Worm (Caenorhabditis elegans): ENCODE data around the gene AH9.1.
A peak's percentile ranks its signal among the peaks of the same experiment; 100 is the strongest.

The AH9.1 gene

ce11 chrX:2246908-2247307 lies at the start of gene AH9.1:
TSS of gene AH9.1 (minus strand) at chrX:2247008.
- no peak for TF ChIP-seq hmbx-1 (tag; optimal IDR thresholded peaks at IDR 0.05)
- no peak for TF ChIP-seq pes-1 (GFP tag; IDR thresholded peaks at IDR 0.05)
- no peak for TF ChIP-seq hnd-1 (tag; optimal IDR thresholded peaks at IDR 0.05)
- no peak for TF ChIP-seq ama-1 (optimal IDR thresholded peaks at IDR 0.05)
- TF ChIP-seq tbx-37 (GFP tag; conservative IDR thresholded peaks at IDR 0.05): no peak
- TF ChIP-seq tbx-11 (GFP tag; IDR thresholded peaks at IDR 0.05): no peak
- TF ChIP-seq aly-1 (tag; optimal IDR thresholded peaks at IDR 0.05): no peak
- no peak for TF ChIP-seq ceh-36 (tag; optimal IDR thresholded peaks at IDR 0.05)
- no peak for TF ChIP-seq ets-7 (tag; optimal IDR thresholded peaks at IDR 0.05)
- no peak for TF ChIP-seq sea-1 (GFP tag; conservative IDR thresholded peaks at IDR 0.05)
- no peak for TF ChIP-seq tra-4 (tag; optimal IDR thresholded peaks at IDR 0.05)
- no peak for TF ChIP-seq ceh-13 (GFP tag; optimal IDR thresholded peaks at IDR 0.05)
- TF ChIP-seq F13C5.2 (tag; optimal IDR thresholded peaks at IDR 0.05): no peak
- no peak for TF ChIP-seq B0310.2 (tag; optimal IDR thresholded peaks at IDR 0.05)
- no peak for TF ChIP-seq hmg-4 (GFP tag; optimal IDR thresholded peaks at IDR 0.05)
- no peak for TF ChIP-seq flt-1 (GFP tag; IDR thresholded peaks at IDR 0.05)
- TF ChIP-seq scrt-1 (GFP tag; IDR thresholded peaks at IDR 0.05): no peak

DNA sequence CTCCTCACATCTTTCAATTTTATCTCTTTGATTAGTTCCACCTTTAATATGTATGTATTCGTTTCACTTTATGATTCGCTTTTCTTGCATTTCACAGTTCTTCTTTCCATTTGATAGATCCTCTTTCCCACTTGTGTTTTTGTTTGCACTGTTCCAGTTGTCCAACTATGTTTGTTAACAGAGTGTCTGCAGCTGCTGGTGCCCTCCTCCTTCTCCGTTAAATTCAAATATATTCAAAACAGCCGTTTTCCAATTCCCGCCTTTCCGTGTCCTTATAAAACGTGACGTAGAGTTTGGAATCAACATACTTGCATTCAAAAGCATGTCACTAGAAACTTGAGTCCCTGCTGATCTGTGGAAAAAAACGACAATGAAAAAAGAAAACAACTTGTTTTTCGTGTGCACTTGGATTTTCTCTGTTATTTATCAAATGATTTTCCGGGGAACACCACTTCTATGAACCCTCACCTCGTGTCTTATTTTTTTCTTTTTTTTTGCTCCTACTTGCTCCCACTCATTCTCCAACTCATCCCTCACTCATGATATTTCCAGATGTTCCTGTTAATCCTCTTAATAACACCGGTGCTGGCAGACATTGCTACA lies 47.5 kb upstream of the AH9.1 start, which contains the start of gene T10H10.2:
Gene T10H10.2 (plus strand): TSS at position 553 of the 603 bp plus-strand sequence.
- TF ChIP-seq flt-1 (GFP tag; IDR thresholded peaks at IDR 0.05) (no peak), tbx-11 (GFP tag; IDR thresholded peaks at IDR 0.05) (no peak), B0310.2 (tag; optimal IDR thresholded peaks at IDR 0.05) (no peak), tra-4 (tag; optimal IDR thresholded peaks at IDR 0.05) (no peak), ceh-13 (GFP tag; optimal IDR thresholded peaks at IDR 0.05) (no peak), hmg-4 (GFP tag; optimal IDR thresholded peaks at IDR 0.05) (no peak), scrt-1 (GFP tag; IDR thresholded peaks at IDR 0.05) (no peak), hnd-1 (tag; optimal IDR thresholded peaks at IDR 0.05) (no peak), sea-1 (GFP tag; conservative IDR thresholded peaks at IDR 0.05) (no peak)

- TF ChIP-seq F13C5.2 (tag; optimal IDR thresholded peaks at IDR 0.05): peak; percentile 9
- TF ChIP-seq ceh-13 (GFP tag; optimal IDR thresholded peaks at IDR 0.05): no peak
- TF ChIP-seq hmg-4 (GFP tag; optimal IDR thresholded peaks at IDR 0.05): peak; percentile 67
- TF ChIP-seq ets-7 (tag; optimal IDR thresholded peaks at IDR 0.05): no peak
These were observed 41.2 kb upstream of the AH9.1 start for ce11 chrX:2287977-2288387.

ce11 chrX:2287092-2287491 lies 40.3 kb upstream of the AH9.1 start, which contains the start of gene sav-1:
TSS of gene sav-1 (minus strand) at chrX:2287192.
- TF ChIP-seq aly-1 (tag; optimal IDR thresholded peaks at IDR 0.05) (no peak), tra-4 (tag; optimal IDR thresholded peaks at IDR 0.05) (no peak), ama-1 (optimal IDR thresholded peaks at IDR 0.05) (no peak), hnd-1 (tag; optimal IDR thresholded peaks at IDR 0.05) (no peak), tbx-37 (GFP tag; conservative IDR thresholded peaks at IDR 0.05) (no peak), hmbx-1 (tag; optimal IDR thresholded peaks at IDR 0.05) (no peak), scrt-1 (GFP tag; IDR thresholded peaks at IDR 0.05) (no peak), F13C5.2 (tag; optimal IDR thresholded peaks at IDR 0.05) (no peak), sea-1 (GFP tag; conservative IDR thresholded peaks at IDR 0.05) (no peak), pes-1 (GFP tag; IDR thresholded peaks at IDR 0.05) (no peak), flt-1 (GFP tag; IDR thresholded peaks at IDR 0.05) (no peak), hmg-4 (GFP tag; optimal IDR thresholded peaks at IDR 0.05) (no peak), ceh-36 (tag; optimal IDR thresholded peaks at IDR 0.05) (no peak), ceh-13 (GFP tag; optimal IDR thresholded peaks at IDR 0.05) (no peak), ets-7 (tag; optimal IDR thresholded peaks at IDR 0.05) (no peak)

DNA sequence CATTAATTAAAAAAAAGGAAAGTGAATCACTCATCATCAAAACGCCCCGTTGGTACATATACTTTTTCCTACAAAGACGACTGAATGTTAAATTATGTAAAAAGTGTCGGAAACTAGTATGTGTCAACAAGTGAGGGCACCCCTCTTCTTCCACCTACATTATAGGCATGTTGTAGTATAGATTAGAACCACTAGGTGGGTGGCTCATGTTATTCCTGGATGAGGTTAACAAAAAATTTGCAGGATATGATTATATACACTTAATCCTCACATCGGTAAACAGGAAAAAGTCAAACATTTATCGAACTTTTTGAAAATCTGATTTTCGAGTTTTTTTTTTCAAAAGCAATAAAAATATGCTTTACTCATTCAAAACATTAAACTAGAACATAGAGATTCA lies 29.2 kb upstream of the AH9.1 start:
- no peak for TF ChIP-seq ceh-36 (tag; optimal IDR thresholded peaks at IDR 0.05)
- no peak for TF ChIP-seq pes-1 (GFP tag; IDR thresholded peaks at IDR 0.05)
- no peak for TF ChIP-seq ceh-13 (GFP tag; optimal IDR thresholded peaks at IDR 0.05)
- TF ChIP-seq flt-1 (GFP tag; IDR thresholded peaks at IDR 0.05): no peak
- no peak for TF ChIP-seq tra-4 (tag; optimal IDR thresholded peaks at IDR 0.05)
- TF ChIP-seq aly-1 (tag; optimal IDR thresholded peaks at IDR 0.05): no peak

ce11 chrX:2274237-2274636 lies 27.4 kb upstream of the AH9.1 start, which contains the start of gene AH9.4:
TSS of gene AH9.4 (minus strand) at chrX:2274337.
- TF ChIP-seq ama-1 (optimal IDR thresholded peaks at IDR 0.05) (no peak), tra-4 (tag; optimal IDR thresholded peaks at IDR 0.05) (no peak), scrt-1 (GFP tag; IDR thresholded peaks at IDR 0.05) (no peak), tbx-37 (GFP tag; conservative IDR thresholded peaks at IDR 0.05) (no peak), aly-1 (tag; optimal IDR thresholded peaks at IDR 0.05) (no peak), ceh-13 (GFP tag; optimal IDR thresholded peaks at IDR 0.05) (no peak), tbx-11 (GFP tag; IDR thresholded peaks at IDR 0.05) (no peak), hnd-1 (tag; optimal IDR thresholded peaks at IDR 0.05) (no peak), hmbx-1 (tag; optimal IDR thresholded peaks at IDR 0.05) (no peak), ets-7 (tag; optimal IDR thresholded peaks at IDR 0.05) (no peak), ceh-36 (tag; optimal IDR thresholded peaks at IDR 0.05) (no peak), B0310.2 (tag; optimal IDR thresholded peaks at IDR 0.05) (no peak), F13C5.2 (tag; optimal IDR thresholded peaks at IDR 0.05) (no peak), sea-1 (GFP tag; conservative IDR thresholded peaks at IDR 0.05) (no peak), hmg-4 (GFP tag; optimal IDR thresholded peaks at IDR 0.05) (no peak), pes-1 (GFP tag; IDR thresholded peaks at IDR 0.05) (no peak), flt-1 (GFP tag; IDR thresholded peaks at IDR 0.05) (no peak)

- TF ChIP-seq B0310.2 (tag; optimal IDR thresholded peaks at IDR 0.05): no peak
- TF ChIP-seq hnd-1 (tag; optimal IDR thresholded peaks at IDR 0.05): no peak
- TF ChIP-seq aly-1 (tag; optimal IDR thresholded peaks at IDR 0.05): no peak
- TF ChIP-seq flt-1 (GFP tag; IDR thresholded peaks at IDR 0.05): no peak
- TF ChIP-seq F13C5.2 (tag; optimal IDR thresholded peaks at IDR 0.05): no peak
- TF ChIP-seq ama-1 (optimal IDR thresholded peaks at IDR 0.05): no peak
- no peak for TF ChIP-seq hmbx-1 (tag; optimal IDR thresholded peaks at IDR 0.05)
- TF ChIP-seq ets-7 (tag; optimal IDR thresholded peaks at IDR 0.05): no peak
- no peak for TF ChIP-seq tbx-11 (GFP tag; IDR thresholded peaks at IDR 0.05)
- TF ChIP-seq tra-4 (tag; optimal IDR thresholded peaks at IDR 0.05): no peak
- no peak for TF ChIP-seq hmg-4 (GFP tag; optimal IDR thresholded peaks at IDR 0.05)
- no peak for TF ChIP-seq sea-1 (GFP tag; conservative IDR thresholded peaks at IDR 0.05)
- no peak for TF ChIP-seq tbx-37 (GFP tag; conservative IDR thresholded peaks at IDR 0.05)
- no peak for TF ChIP-seq ceh-36 (tag; optimal IDR thresholded peaks at IDR 0.05)
These were observed 24.6 kb upstream of the AH9.1 start for ce11 chrX:2271429-2271828.

Measured in whole organism, early embryonic.